Worm (Caenorhabditis elegans) whole organism, L3 larva: ENCODE data around the gene tebp-1.

Experiments
- R02D3.7 ChIP-seq: fragments of 150-350 bp; optimal IDR thresholded peaks from 2 replicates; lab custom pipeline; 2014; ENCODE audit warnings: missing biosample characterization, missing genetic modification characterization
- ZK546.5 ChIP-seq: sonication (generic microtip); optimal IDR thresholded peaks from 2 replicates; lab custom pipeline; 2017; ENCODE audit warnings: missing biosample characterization, missing genetic modification characterization
- aly-2 ChIP-seq: fragments of 150-350 bp; optimal IDR thresholded peaks from 2 replicates; lab custom pipeline; 2014; ENCODE audit warnings: missing biosample characterization, missing genetic modification characterization
- ama-1 ChIP-seq: fragments of 150-350 bp; optimal IDR thresholded peaks from 2 replicates; lab custom pipeline; 2018
- ceh-16 ChIP-seq: sonication (generic microtip); optimal IDR thresholded peaks from 2 replicates; lab custom pipeline; 2017; ENCODE audit warnings: missing biosample characterization, missing genetic modification characterization
- ceh-28 ChIP-seq: fragments of 150-350 bp; optimal IDR thresholded peaks from 2 replicates; lab custom pipeline; 2014; ENCODE audit warnings: missing biosample characterization, missing genetic modification reagents, missing genetic modification characterization
- ceh-82 ChIP-seq: fragments of 150-350 bp; optimal IDR thresholded peaks from 2 replicates; lab custom pipeline; 2014; ENCODE audit warnings: missing biosample characterization, missing genetic modification characterization
- ceh-9 ChIP-seq: sonication (generic microtip); optimal IDR thresholded peaks from 2 replicates; lab custom pipeline; 2018; ENCODE audit warnings: missing biosample characterization, missing genetic modification characterization
- daf-12 ChIP-seq: fragments of 150-350 bp; optimal IDR thresholded peaks from 2 replicates; lab custom pipeline; 2014; ENCODE audit warnings: missing biosample characterization, missing genetic modification reagents, missing genetic modification characterization
- egl-27 ChIP-seq: sonication (generic microtip); optimal IDR thresholded peaks from 4 replicates; lab custom pipeline; 2017; ENCODE audit warnings: missing biosample characterization, missing genetic modification reagents, missing genetic modification characterization
- egl-5 ChIP-seq: fragments of 150-350 bp; optimal IDR thresholded peaks from 2 replicates; lab custom pipeline; 2017; ENCODE audit warnings: missing biosample characterization, missing genetic modification reagents, missing genetic modification characterization, inconsistent platforms
- elt-1 ChIP-seq: fragments of 150-350 bp; optimal IDR thresholded peaks from 2 replicates; lab custom pipeline; 2014; ENCODE audit warnings: missing biosample characterization, missing genetic modification characterization
- elt-2 ChIP-seq: sonication (generic microtip); optimal IDR thresholded peaks from 2 replicates; lab custom pipeline; 2016; ENCODE audit warnings: missing genetic modification reagents, mild to moderate bottlenecking, missing genetic modification characterization, missing compliant biosample characterization
- elt-3 ChIP-seq, 3 experiments: fragments of 150-350 bp in 1 of 3; sonication (generic microtip) in 2 of 3; optimal IDR thresholded peaks; 2 replicates in 2 of 3; 4 replicates in 1 of 3; lab custom pipeline; 2014 to 2017; ENCODE audit warnings: missing biosample characterization in 3 of 3, missing genetic modification characterization in 3 of 3
- eor-1 ChIP-seq, 2 experiments: fragments of 150-350 bp; optimal IDR thresholded peaks; 2 replicates each; lab custom pipeline; 2014 to 2018; ENCODE audit warnings: missing biosample characterization in 2 of 2, missing genetic modification characterization in 2 of 2
- fkh-10 ChIP-seq: sonication (generic microtip); optimal IDR thresholded peaks from 2 replicates; lab custom pipeline; 2017; ENCODE audit warnings: missing biosample characterization, missing genetic modification reagents, missing genetic modification characterization
- fkh-2 ChIP-seq: fragments of 150-350 bp; optimal IDR thresholded peaks from 2 replicates; lab custom pipeline; 2014; ENCODE audit warnings: missing biosample characterization, missing genetic modification reagents, missing genetic modification characterization
- fos-1 ChIP-seq: fragments of 150-350 bp; optimal IDR thresholded peaks from 2 replicates; lab custom pipeline; 2014; ENCODE audit warnings: missing biosample characterization, missing genetic modification characterization
- hmg-11 ChIP-seq: sonication (generic microtip); optimal IDR thresholded peaks from 2 replicates; lab custom pipeline; 2016; ENCODE audit warnings: missing genetic modification characterization, missing compliant biosample characterization
- jun-1 ChIP-seq: fragments of 150-350 bp; optimal IDR thresholded peaks from 2 replicates; lab custom pipeline; 2014; ENCODE audit warnings: missing biosample characterization, missing genetic modification reagents, missing genetic modification characterization
- lin-15B ChIP-seq: fragments of 150-350 bp; optimal IDR thresholded peaks from 2 replicates; lab custom pipeline; 2014; ENCODE audit warnings: missing biosample characterization, missing genetic modification characterization
- lin-39 ChIP-seq: fragments of 150-350 bp; optimal IDR thresholded peaks from 2 replicates; lab custom pipeline; 2018; ENCODE audit warnings: missing biosample characterization, missing genetic modification reagents, missing genetic modification characterization
- lsy-12 ChIP-seq: sonication (generic microtip); optimal IDR thresholded peaks from 2 replicates; lab custom pipeline; 2016; ENCODE audit warnings: mild to moderate bottlenecking, missing genetic modification characterization, missing compliant biosample characterization
- mdl-1 ChIP-seq: fragments of 150-350 bp; optimal IDR thresholded peaks from 2 replicates; lab custom pipeline; 2014; ENCODE audit warnings: missing biosample characterization, missing genetic modification characterization
- mml-1 ChIP-seq: fragments of 150-350 bp; sonication (generic microtip); optimal IDR thresholded peaks from 3 replicates; lab custom pipeline; 2014; ENCODE audit warnings: missing biosample characterization, missing genetic modification characterization
- nfya-1 ChIP-seq: sonication (generic microtip); optimal IDR thresholded peaks from 2 replicates; lab custom pipeline; 2017; ENCODE audit warnings: missing genetic modification characterization, mild to moderate bottlenecking, missing compliant biosample characterization, antibody characterized with exemption, moderate library complexity; ENCODE audit not compliant: insufficient read depth
- nhr-11 ChIP-seq: fragments of 150-350 bp; optimal IDR thresholded peaks from 2 replicates; lab custom pipeline; 2014; ENCODE audit warnings: missing biosample characterization, missing genetic modification characterization
- nhr-12 ChIP-seq: fragments of 150-350 bp; optimal IDR thresholded peaks from 2 replicates; lab custom pipeline; 2014; ENCODE audit warnings: missing biosample characterization, missing genetic modification characterization
- nhr-23 ChIP-seq: fragments of 150-350 bp; optimal IDR thresholded peaks from 2 replicates; lab custom pipeline; 2014; ENCODE audit warnings: missing biosample characterization, missing genetic modification reagents, missing genetic modification characterization
- nhr-237 ChIP-seq: fragments of 150-350 bp; optimal IDR thresholded peaks from 2 replicates; lab custom pipeline; 2014; ENCODE audit warnings: missing biosample characterization, missing genetic modification characterization
- nhr-25 ChIP-seq: sonication (generic microtip); optimal IDR thresholded peaks from 2 replicates; lab custom pipeline; 2017; ENCODE audit warnings: missing biosample characterization, missing genetic modification characterization
- nhr-28 ChIP-seq: fragments of 150-350 bp; optimal IDR thresholded peaks from 2 replicates; lab custom pipeline; 2014; ENCODE audit warnings: missing biosample characterization, missing genetic modification characterization
- nhr-43 ChIP-seq: sonication (generic microtip); optimal IDR thresholded peaks from 2 replicates; lab custom pipeline; 2016; ENCODE audit warnings: mild to moderate bottlenecking, missing genetic modification characterization, missing compliant biosample characterization; ENCODE audit not compliant: poor library complexity, severe bottlenecking
- nhr-67 ChIP-seq: fragments of 150-350 bp; optimal IDR thresholded peaks from 2 replicates; lab custom pipeline; 2014; ENCODE audit warnings: missing biosample characterization, missing genetic modification characterization
- nhr-76 ChIP-seq: fragments of 150-350 bp; sonication (generic microtip); optimal IDR thresholded peaks from 5 replicates; lab custom pipeline; 2014; ENCODE audit warnings: missing biosample characterization, missing genetic modification characterization
- nhr-77 ChIP-seq: fragments of 150-350 bp; optimal IDR thresholded peaks from 2 replicates; lab custom pipeline; 2014; ENCODE audit warnings: missing biosample characterization, missing genetic modification characterization
- pha-4 ChIP-seq: fragments of 150-350 bp; optimal IDR thresholded peaks from 2 replicates; lab custom pipeline; 2014; ENCODE audit warnings: missing biosample characterization, missing genetic modification reagents, missing genetic modification characterization
- pqm-1 ChIP-seq: fragments of 150-350 bp; optimal IDR thresholded peaks from 2 replicates; lab custom pipeline; 2017; ENCODE audit warnings: missing biosample characterization, missing genetic modification characterization, inconsistent platforms
- sea-2 ChIP-seq: fragments of 150-350 bp; sonication (generic microtip); optimal IDR thresholded peaks from 4 replicates; lab custom pipeline; 2014; ENCODE audit warnings: missing biosample characterization, missing genetic modification reagents, missing genetic modification characterization
- skn-1 ChIP-seq: fragments of 150-350 bp; optimal IDR thresholded peaks from 2 replicates; lab custom pipeline; 2014; ENCODE audit warnings: missing biosample characterization, missing genetic modification characterization
- snpc-4 ChIP-seq: fragments of 150-350 bp; optimal IDR thresholded peaks from 2 replicates; lab custom pipeline; 2014; ENCODE audit warnings: missing biosample characterization, missing genetic modification characterization
- tbx-2 ChIP-seq: sonication (generic microtip); optimal IDR thresholded peaks from 2 replicates; lab custom pipeline; 2016; ENCODE audit warnings: mild to moderate bottlenecking, missing genetic modification characterization, missing compliant biosample characterization
- unc-39 ChIP-seq: sonication (generic microtip); optimal IDR thresholded peaks from 4 replicates; lab custom pipeline; 2017; ENCODE audit warnings: missing biosample characterization, missing genetic modification characterization
- unc-62 ChIP-seq: fragments of 150-350 bp; sonication (generic microtip); optimal IDR thresholded peaks from 4 replicates; lab custom pipeline; 2014; ENCODE audit warnings: missing biosample characterization, missing genetic modification reagents, missing genetic modification characterization
- zag-1 ChIP-seq: fragments of 150-350 bp; optimal IDR thresholded peaks from 2 replicates; lab custom pipeline; 2014; ENCODE audit warnings: missing biosample characterization, missing genetic modification characterization
- ztf-11 ChIP-seq: fragments of 150-350 bp; optimal IDR thresholded peaks from 2 replicates; lab custom pipeline; 2014; ENCODE audit warnings: missing biosample characterization, missing genetic modification characterization
- ztf-4 ChIP-seq: fragments of 150-350 bp; optimal IDR thresholded peaks from 2 replicates; lab custom pipeline; 2014; ENCODE audit warnings: missing biosample characterization, missing genetic modification characterization

The tebp-1 gene

DNA sequence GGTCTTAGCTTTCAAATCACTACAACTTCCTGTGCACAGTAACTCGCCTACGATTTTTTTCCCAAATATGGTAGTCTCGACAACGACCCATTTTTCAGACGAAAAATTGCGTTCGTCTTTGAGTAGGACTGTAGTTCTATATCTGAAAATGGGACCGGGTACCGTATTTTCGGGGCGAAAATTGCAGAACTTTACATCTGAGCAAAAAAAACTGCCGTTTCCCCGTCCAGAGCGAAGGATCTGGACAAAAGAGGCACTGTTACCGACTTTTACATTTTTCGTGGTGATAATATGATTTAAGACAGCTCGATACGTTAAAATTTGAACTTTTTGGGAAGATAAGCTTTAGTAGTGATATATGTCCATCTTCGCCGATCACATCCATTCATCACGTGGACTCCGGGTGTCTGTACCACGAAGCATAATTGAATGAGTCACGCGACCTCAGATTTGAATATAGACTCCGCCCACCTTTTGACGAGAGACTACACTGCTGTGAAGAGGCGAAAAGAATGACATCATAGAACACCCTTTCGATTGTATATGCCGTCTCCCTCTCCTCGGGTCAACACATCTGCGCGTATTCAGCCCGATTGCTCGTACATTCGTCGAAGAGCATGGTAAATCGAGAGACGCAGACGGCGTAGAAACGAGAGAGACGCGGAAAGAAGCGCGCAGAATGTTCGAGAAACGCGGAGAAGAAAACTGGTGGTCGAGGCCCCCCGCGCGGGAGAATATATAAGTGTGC is 43.1 kb downstream of the tebp-1 start:
- TF ChIP-seq eor-1 (tag; optimal IDR thresholded peaks at IDR 0.05; lab: Kevin White, UChicago): peak in 1 of 2 experiments; percentile 29
- peak; percentile 88 for TF ChIP-seq ztf-4
- TF ChIP-seq pha-4: peak; percentile 80
- peak; percentile 44 for TF ChIP-seq pqm-1
- peak; percentile 61 for TF ChIP-seq fos-1
- TF ChIP-seq nfya-1 (tag; lab: Kevin White, UChicago): peak; percentile 78
- no peak for TF ChIP-seq ceh-16 (tag; lab: Kevin White, UChicago)
- TF ChIP-seq ceh-28: peak; percentile 54
- peak; percentile 40 for TF ChIP-seq hmg-11
- TF ChIP-seq nhr-12 (tag; lab: Kevin White, UChicago): no peak
- TF ChIP-seq nhr-43 (tag; lab: Kevin White, UChicago): peak; percentile 90
- peak; percentile 75 for TF ChIP-seq tbx-2 (tag; lab: Kevin White, UChicago)
- no peak for TF ChIP-seq R02D3.7
- peak; percentile 40 for TF ChIP-seq snpc-4 (tag; lab: Kevin White, UChicago)
- TF ChIP-seq zag-1: no peak
- TF ChIP-seq unc-62 (GFP tag; lab: Kevin White, UChicago): no peak
- no peak for TF ChIP-seq skn-1 (tag; lab: Kevin White, UChicago)
- peak; percentile 70 for TF ChIP-seq nhr-77 (tag; lab: Kevin White, UChicago)
- TF ChIP-seq ztf-11 (tag; lab: Kevin White, UChicago): no peak
- no peak for TF ChIP-seq fkh-10
- no peak for TF ChIP-seq nhr-28 (tag; lab: Kevin White, UChicago)
- TF ChIP-seq lsy-12: peak; percentile 90
- TF ChIP-seq aly-2 (tag; lab: Kevin White, UChicago): no peak
- no peak for TF ChIP-seq mdl-1 (tag; lab: Kevin White, UChicago)
- no peak for TF ChIP-seq ceh-9
- TF ChIP-seq jun-1: peak; percentile 80
- no peak for TF ChIP-seq ceh-82 (tag; lab: Kevin White, UChicago)
- TF ChIP-seq sea-2 (GFP tag; lab: Kevin White, UChicago): peak; percentile 95
- no peak for TF ChIP-seq nhr-11 (tag; lab: Kevin White, UChicago)
- TF ChIP-seq nhr-76 (tag; lab: Kevin White, UChicago): no peak
- TF ChIP-seq fkh-2 (tag; lab: Kevin White, UChicago): no peak
- TF ChIP-seq elt-2 (tag; lab: Kevin White, UChicago): peak; percentile 33
- TF ChIP-seq nhr-67 (tag; lab: Kevin White, UChicago): no peak
- no peak for TF ChIP-seq elt-1
- TF ChIP-seq unc-39: no peak
- TF ChIP-seq daf-12 (tag; lab: Kevin White, UChicago): no peak
- no peak for TF ChIP-seq egl-5 (tag; lab: Kevin White, UChicago)
- TF ChIP-seq nhr-23 (tag; lab: Kevin White, UChicago): peak; percentile 96
- TF ChIP-seq egl-27 (tag; lab: Kevin White, UChicago): no peak
- TF ChIP-seq nhr-237 (tag; lab: Kevin White, UChicago): no peak
- TF ChIP-seq lin-15B (tag; lab: Kevin White, UChicago): peak; percentile 43
- TF ChIP-seq elt-3 (tag; optimal IDR thresholded peaks at IDR 0.05; lab: Kevin White, UChicago): no peak
- TF ChIP-seq ZK546.5 (tag; lab: Kevin White, UChicago): no peak
- peak; percentile 63 for TF ChIP-seq lin-39 (tag; lab: Kevin White, UChicago)
- peak; percentile 23 for TF ChIP-seq mml-1 (tag; lab: Kevin White, UChicago)
- peak; percentile 58 for TF ChIP-seq ama-1
- peak; percentile 96 for TF ChIP-seq nhr-25 (tag; lab: Kevin White, UChicago)
